Worm (Caenorhabditis elegans) whole organism, young adult: ENCODE results near the gene T02E9.6.

Experiments
- B0019.2 ChIP-seq: fragments of 200-800 bp; sonication (Bioruptor generic); conservative IDR thresholded peaks from 2 replicates; pipeline ENCODE4 v1.3.6; 2022; ENCODE audit warnings: missing genetic modification reagents, missing genetic modification characterization, missing compliant biosample characterization
- B0336.3 ChIP-seq: fragments of 200-800 bp; sonication (Bioruptor generic); IDR thresholded peaks from 2 replicates; pipeline ENCODE4 v1.3.6; 2022; ENCODE audit warnings: missing genetic modification characterization, missing compliant biosample characterization
- D2030.7 ChIP-seq: fragments of 200-800 bp; sonication (Bioruptor generic); IDR thresholded peaks from 2 replicates; pipeline ENCODE4 v1.3.6; 2022; ENCODE audit warnings: missing genetic modification reagents, missing genetic modification characterization, missing compliant biosample characterization
- F22D6.2 ChIP-seq: sonication (generic microtip); optimal IDR thresholded peaks from 2 replicates; lab custom pipeline; 2016; ENCODE audit warnings: mild to moderate bottlenecking, missing genetic modification characterization, missing compliant biosample characterization
- F55B11.4 ChIP-seq: sonication (generic microtip); optimal IDR thresholded peaks from 2 replicates; lab custom pipeline; 2016; ENCODE audit warnings: missing compliant biosample characterization, missing genetic modification characterization, borderline replicate concordance; ENCODE audit not compliant: insufficient read depth
- T26A5.8 ChIP-seq: sonication (generic microtip); optimal IDR thresholded peaks from 2 replicates; lab custom pipeline; 2016; ENCODE audit warnings: missing genetic modification characterization, missing compliant biosample characterization
- Y53G8AR.9 ChIP-seq: fragments of 200-800 bp; sonication (Bioruptor generic); conservative IDR thresholded peaks from 2 replicates; pipeline ENCODE4 v1.3.6; 2022; ENCODE audit warnings: missing genetic modification reagents, missing genetic modification characterization, missing compliant biosample characterization
- Y56A3A.18 ChIP-seq: fragments of 200-800 bp; sonication (Bioruptor generic); IDR thresholded peaks from 2 replicates; pipeline ENCODE4 v1.3.6; 2022; ENCODE audit warnings: missing genetic modification reagents, missing genetic modification characterization, missing compliant biosample characterization
- Y95B8A.8 ChIP-seq: fragments of 200-800 bp; sonication (Bioruptor generic); IDR thresholded peaks from 2 replicates; pipeline ENCODE4 v1.3.6; 2022; ENCODE audit warnings: missing genetic modification reagents, missing genetic modification characterization, missing compliant biosample characterization
- aptf-2 ChIP-seq: fragments of 200-800 bp; sonication (Bioruptor generic); conservative IDR thresholded peaks from 2 replicates; pipeline ENCODE4 v1.3.6; 2022; ENCODE audit warnings: missing genetic modification reagents, missing genetic modification characterization, missing compliant biosample characterization
- aptf-3 ChIP-seq: fragments of 200-800 bp; sonication (Bioruptor generic); IDR thresholded peaks from 2 replicates; pipeline ENCODE4 v1.3.6; 2022; ENCODE audit warnings: missing genetic modification characterization, missing compliant biosample characterization
- attf-5 ChIP-seq: fragments of 200-800 bp; sonication (Bioruptor generic); optimal IDR thresholded peaks from 2 replicates; lab custom pipeline; 2018; ENCODE audit warnings: mild to moderate bottlenecking, missing genetic modification characterization, missing compliant biosample characterization
- attf-6 ChIP-seq: fragments of 200-800 bp; sonication (Bioruptor generic); IDR thresholded peaks from 2 replicates; pipeline ENCODE4 v1.3.6; 2022; ENCODE audit warnings: missing genetic modification reagents, missing genetic modification characterization, missing compliant biosample characterization
- cebp-2 ChIP-seq: fragments of 200-800 bp; sonication (Bioruptor generic); IDR thresholded peaks from 2 replicates; pipeline ENCODE4 v1.3.6; 2022; ENCODE audit warnings: missing genetic modification characterization, missing compliant biosample characterization
- ceh-100 ChIP-seq: fragments of 200-800 bp; sonication (Bioruptor generic); IDR thresholded peaks from 2 replicates; pipeline ENCODE4 v1.3.6; 2022; ENCODE audit warnings: missing genetic modification reagents, missing genetic modification characterization, missing compliant biosample characterization
- ceh-40 ChIP-seq: fragments of 200-800 bp; sonication (Bioruptor generic); IDR thresholded peaks from 2 replicates; pipeline ENCODE4 v1.3.6; 2022; ENCODE audit warnings: missing genetic modification characterization, missing compliant biosample characterization
- dpff-1 ChIP-seq: sonication (generic microtip); optimal IDR thresholded peaks from 2 replicates; lab custom pipeline; 2017; ENCODE audit warnings: mild to moderate bottlenecking, missing genetic modification characterization, missing compliant biosample characterization
- egl-18 ChIP-seq: fragments of 200-800 bp; sonication (Bioruptor generic); IDR thresholded peaks from 2 replicates; pipeline ENCODE4 v1.3.6; 2022; ENCODE audit warnings: missing genetic modification reagents, missing genetic modification characterization, missing compliant biosample characterization
- egl-44 ChIP-seq: fragments of 200-800 bp; sonication (Bioruptor generic); IDR thresholded peaks from 2 replicates; pipeline ENCODE4 v1.3.6; 2022; ENCODE audit warnings: missing genetic modification reagents, missing genetic modification characterization, missing compliant biosample characterization
- egrh-3 ChIP-seq: fragments of 200-800 bp; sonication (Bioruptor generic); IDR thresholded peaks from 2 replicates; pipeline ENCODE4 v1.3.6; 2022; ENCODE audit warnings: missing genetic modification reagents, missing genetic modification characterization, missing compliant biosample characterization
- hmg-1.2 ChIP-seq: fragments of 200-800 bp; sonication (Bioruptor generic); IDR thresholded peaks from 2 replicates; pipeline ENCODE4 v1.3.6; 2022; ENCODE audit warnings: missing genetic modification reagents, missing genetic modification characterization, missing compliant biosample characterization
- hsf-1 ChIP-seq: fragments of 200-800 bp; sonication (Bioruptor generic); IDR thresholded peaks from 2 replicates; pipeline ENCODE4 v1.3.6; 2022; ENCODE audit warnings: missing genetic modification reagents, missing genetic modification characterization, missing compliant biosample characterization
- lin-54 ChIP-seq: fragments of 200-800 bp; sonication (Bioruptor generic); optimal IDR thresholded peaks from 2 replicates; lab custom pipeline; 2018; ENCODE audit warnings: mild to moderate bottlenecking, missing genetic modification characterization, missing compliant biosample characterization
- madf-3 ChIP-seq: fragments of 200-800 bp; sonication (Bioruptor generic); IDR thresholded peaks from 2 replicates; pipeline ENCODE4 v1.3.6; 2022; ENCODE audit warnings: missing genetic modification reagents, missing genetic modification characterization, missing compliant biosample characterization
- madf-8 ChIP-seq: fragments of 200-800 bp; sonication (Bioruptor generic); conservative IDR thresholded peaks from 2 replicates; pipeline ENCODE4 v1.3.6; 2022; ENCODE audit warnings: missing genetic modification reagents, missing genetic modification characterization, missing compliant biosample characterization
- mel-28 ChIP-seq: sonication (generic microtip); optimal IDR thresholded peaks from 2 replicates; lab custom pipeline; 2016; ENCODE audit warnings: borderline replicate concordance, mild to moderate bottlenecking, missing genetic modification characterization, missing compliant biosample characterization
- nfya-2 ChIP-seq: fragments of 200-800 bp; sonication (Bioruptor generic); IDR thresholded peaks from 2 replicates; pipeline ENCODE4 v1.3.6; 2022; ENCODE audit warnings: missing genetic modification reagents, missing genetic modification characterization, missing compliant biosample characterization
- nfyb-1 ChIP-seq: fragments of 200-800 bp; sonication (Bioruptor generic); IDR thresholded peaks from 2 replicates; pipeline ENCODE4 v1.3.6; 2022; ENCODE audit warnings: missing genetic modification reagents, missing genetic modification characterization, missing compliant biosample characterization
- nhr-179 ChIP-seq: sonication (generic microtip); optimal IDR thresholded peaks from 2 replicates; lab custom pipeline; 2016; ENCODE audit warnings: mild to moderate bottlenecking, missing genetic modification characterization, missing compliant biosample characterization
- nhr-80 ChIP-seq: sonication (generic microtip); optimal IDR thresholded peaks from 2 replicates; lab custom pipeline; 2016; ENCODE audit warnings: missing genetic modification characterization, missing compliant biosample characterization
- rec-8 ChIP-seq, 2 experiments: sonication (generic microtip); optimal IDR thresholded peaks; 2 replicates each; lab custom pipeline; 2016; ENCODE audit warnings: mild to moderate bottlenecking in 2 of 2, missing genetic modification characterization in 2 of 2, missing genetic modification reagents in 2 of 2, missing genotype in 2 of 2, missing biosample characterization in 1 of 2, missing compliant biosample characterization in 1 of 2, moderate library complexity in 1 of 2
- snpc-1.1 ChIP-seq: sonication (generic microtip); optimal IDR thresholded peaks from 2 replicates; lab custom pipeline; 2017; ENCODE audit warnings: missing genetic modification characterization, mild to moderate bottlenecking, missing compliant biosample characterization, antibody characterized with exemption, moderate library complexity, missing genotype, missing genetic modification reagents; ENCODE audit not compliant: insufficient read depth
- snpc-4 ChIP-seq, 5 experiments: fragments of 150-350 bp in 1 of 5; sonication (generic microtip) in 4 of 5; optimal IDR thresholded peaks; 2 replicates each; lab custom pipeline; 2014 to 2018; ENCODE audit warnings: missing genetic modification characterization in 5 of 5, missing biosample characterization in 3 of 5, antibody characterized with exemption in 2 of 5, mild to moderate bottlenecking in 2 of 5, missing compliant biosample characterization in 2 of 5, missing genotype in 2 of 5, moderate library complexity in 2 of 5, missing genetic modification reagents in 1 of 5
- somi-1 ChIP-seq: fragments of 200-800 bp; sonication (Bioruptor generic); optimal IDR thresholded peaks from 2 replicates; lab custom pipeline; 2018; ENCODE audit warnings: mild to moderate bottlenecking, missing genetic modification characterization, missing compliant biosample characterization
- sptf-2 ChIP-seq: fragments of 200-800 bp; sonication (Bioruptor generic); optimal IDR thresholded peaks from 2 replicates; lab custom pipeline; 2018; ENCODE audit warnings: mild to moderate bottlenecking, missing genetic modification characterization, missing compliant biosample characterization
- tbx-9 ChIP-seq: sonication (generic microtip); optimal IDR thresholded peaks from 2 replicates; lab custom pipeline; 2016; ENCODE audit warnings: borderline replicate concordance, missing genetic modification characterization, inconsistent platforms, missing compliant biosample characterization
- unc-130 ChIP-seq: sonication (generic microtip); optimal IDR thresholded peaks from 2 replicates; lab custom pipeline; 2016; ENCODE audit warnings: missing genetic modification reagents, missing genetic modification characterization, missing compliant biosample characterization
- unc-62 ChIP-seq: fragments of 150-350 bp; optimal IDR thresholded peaks from 2 replicates; lab custom pipeline; 2014; ENCODE audit warnings: missing biosample characterization, missing genetic modification reagents, missing genetic modification characterization
- xnd-1 ChIP-seq: sonication (generic microtip); optimal IDR thresholded peaks from 2 replicates; lab custom pipeline; 2016; ENCODE audit warnings: missing genotype, missing genetic modification reagents, missing genetic modification characterization, missing compliant biosample characterization
- ztf-18 ChIP-seq: sonication (generic microtip); optimal IDR thresholded peaks from 2 replicates; lab custom pipeline; 2016; ENCODE audit warnings: missing genotype, mild to moderate bottlenecking, missing genetic modification characterization, missing compliant biosample characterization
- ztf-25 ChIP-seq: fragments of 200-800 bp; sonication (Bioruptor generic); IDR thresholded peaks from 2 replicates; pipeline ENCODE4 v1.3.6; 2022; ENCODE audit warnings: missing genetic modification reagents, missing genetic modification characterization, missing compliant biosample characterization
- ztf-26 ChIP-seq: sonication (generic microtip); optimal IDR thresholded peaks from 2 replicates; lab custom pipeline; 2017; ENCODE audit warnings: missing genetic modification characterization, missing compliant biosample characterization

T02E9.6 gene

ce11 chrV:11321719-11322118 lies 12.4 kb downstream of the T02E9.6 start, which contains the start of gene F47G9.4:
F47G9.4 (minus strand) TSS chrV:11321816.
- TF ChIP-seq nhr-80 (tag; lab: Kevin White, UChicago) (peak; percentile 39), xnd-1 (tag; lab: Kevin White, UChicago) (no peak)
- TF ChIP-seq, all 124 proteins: peak for 1

DNA sequence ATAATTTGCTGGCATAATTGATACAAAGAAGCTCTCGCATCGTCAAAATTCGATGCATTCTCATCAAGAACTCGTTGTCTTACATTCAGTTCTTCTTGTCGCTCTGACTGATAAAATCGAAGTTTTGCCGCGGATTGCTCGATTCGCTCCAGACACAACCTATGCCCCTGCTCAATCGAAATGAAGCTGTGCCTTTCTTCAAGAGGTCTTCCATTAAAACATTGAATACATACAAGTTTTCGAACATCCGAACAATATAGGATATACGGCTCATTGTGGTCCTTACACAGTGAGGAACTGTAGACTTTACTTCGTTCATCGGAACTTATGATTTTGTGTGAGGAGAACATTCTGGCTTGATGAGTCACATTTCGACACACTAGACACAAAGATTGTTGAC lies 13.2 kb downstream of the T02E9.6 start:
- TF ChIP-seq ceh-100 (no peak), Y53G8AR.9 (GFP tag; lab: Robert Waterston, UW) (no peak), F55B11.4 (tag; lab: Kevin White, UChicago) (no peak), hmg-1.2 (GFP tag; lab: Robert Waterston, UW) (no peak), F22D6.2 (tag; lab: Kevin White, UChicago) (no peak), B0019.2 (GFP tag; lab: Robert Waterston, UW) (no peak), unc-62 (GFP tag; lab: Kevin White, UChicago) (no peak), T26A5.8 (tag; lab: Kevin White, UChicago) (no peak), nfyb-1 (GFP tag; lab: Robert Waterston, UW) (no peak), mel-28 (tag; lab: Kevin White, UChicago) (no peak), ztf-18 (no peak)

ce11 chrV:11316801-11317200 lies 17.3 kb downstream of the T02E9.6 start, which contains the start of gene cutl-18:
cutl-18 (minus strand) TSS chrV:11316901.
- TF ChIP-seq Y56A3A.18 (no peak), rec-8 (tag; optimal IDR thresholded peaks at IDR 0.05; lab: Kevin White, UChicago) (no peak), hmg-1.2 (GFP tag; lab: Robert Waterston, UW) (no peak), egl-18 (GFP tag; lab: Robert Waterston, UW) (no peak), aptf-2 (GFP tag; lab: Robert Waterston, UW) (no peak), ztf-25 (GFP tag; lab: Robert Waterston, UW) (no peak), B0336.3 (no peak), egl-44 (no peak), snpc-4 (GFP tag; optimal IDR thresholded peaks at IDR 0.05; lab: Kevin White, UChicago) (no peak), snpc-4 (tag; optimal IDR thresholded peaks at IDR 0.05; lab: Kevin White, UChicago) (no peak), ztf-26 (tag; lab: Kevin White, UChicago) (no peak), tbx-9 (no peak), unc-130 (GFP tag; lab: Kevin White, UChicago) (no peak), attf-5 (GFP tag; lab: Kevin White, UChicago) (no peak), snpc-1.1 (tag; lab: Kevin White, UChicago) (no peak), sptf-2 (no peak)

- TF ChIP-seq nfyb-1 (GFP tag; lab: Robert Waterston, UW) (peak; percentile 97), egrh-3 (GFP tag; lab: Robert Waterston, UW) (peak; percentile 73), nfya-2 (GFP tag; lab: Robert Waterston, UW) (peak; percentile 92; the same call in 1 of the 2 replicates), madf-3 (GFP tag; lab: Robert Waterston, UW) (peak; percentile 94), ceh-40 (GFP tag; lab: Robert Waterston, UW) (peak; percentile 96), hsf-1 (GFP tag; lab: Robert Waterston, UW) (peak; percentile 78), aptf-3 (GFP tag; lab: Robert Waterston, UW) (peak; percentile 97), sptf-2 (peak; percentile 99), lin-54 (GFP tag; lab: Kevin White, UChicago) (peak; percentile 89), madf-8 (GFP tag; lab: Robert Waterston, UW) (peak; percentile 65), attf-6 (GFP tag; lab: Robert Waterston, UW) (peak; percentile 88), nhr-80 (tag; lab: Kevin White, UChicago) (peak; percentile 80), dpff-1 (tag; lab: Kevin White, UChicago) (peak; percentile 89), cebp-2 (GFP tag; lab: Robert Waterston, UW) (peak; percentile 99), D2030.7 (GFP tag; lab: Robert Waterston, UW) (peak; percentile 92), F22D6.2 (tag; lab: Kevin White, UChicago) (peak; percentile 71), Y95B8A.8 (GFP tag; lab: Robert Waterston, UW) (peak; percentile 94), somi-1 (GFP tag; lab: Kevin White, UChicago) (peak; percentile 95), nhr-179 (peak; percentile 83)
These were observed 19.8 kb downstream of the T02E9.6 start for ce11 chrV:11314025-11314880.
